Worm (Caenorhabditis elegans): ENCODE data around the gene mct-6.

The mct-6 gene

ce11 chrX:16729259-16729658, 41.0 kb downstream of the mct-6 start, which contains the start of gene hda-4:
Gene hda-4 (plus strand): TSS chrX:16729559.
- TF ChIP-seq pha-4 (tag; optimal IDR thresholded peaks at IDR 0.05), result no peak
- no peak for TF ChIP-seq pros-1 (tag; optimal IDR thresholded peaks at IDR 0.05)
- TF ChIP-seq pha-2 (tag; optimal IDR thresholded peaks at IDR 0.05), result no peak
- TF ChIP-seq dmd-4 (tag; optimal IDR thresholded peaks at IDR 0.05; ENCODE audit: borderline replicate concordance), result no peak
- no peak for TF ChIP-seq elt-4 (tag; optimal IDR thresholded peaks at IDR 0.05)
- no peak for TF ChIP-seq ceh-24 (tag; optimal IDR thresholded peaks at IDR 0.05)
- TF ChIP-seq unc-42 (tag; optimal IDR thresholded peaks at IDR 0.05), result no peak
- TF ChIP-seq ama-1 (optimal IDR thresholded peaks at IDR 0.05), result no peak
- TF ChIP-seq nfya-1 (tag; optimal IDR thresholded peaks at IDR 0.05), result no peak

DNA sequence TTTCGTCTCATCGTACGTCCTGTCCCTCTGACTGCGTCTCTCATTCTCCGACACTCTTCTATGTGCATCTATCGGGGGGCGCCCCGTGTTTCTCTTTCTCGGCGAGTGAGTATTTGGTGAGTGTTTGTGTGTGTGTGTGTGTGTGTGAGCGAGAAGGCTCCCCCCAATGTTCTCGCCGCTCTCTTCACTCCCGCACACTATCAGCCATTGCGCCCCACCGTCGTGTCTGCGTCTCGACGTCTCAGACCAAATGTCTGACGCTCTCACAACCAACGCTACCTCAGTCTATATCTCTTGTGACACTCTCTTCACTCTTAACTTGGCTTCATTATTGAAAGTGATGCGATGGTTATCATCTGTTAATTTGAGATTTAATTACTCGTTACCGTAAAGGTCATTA, 43.4 kb downstream of the mct-6 start:
- TF ChIP-seq sox-2 (GFP tag; IDR thresholded peaks at IDR 0.05), result no peak
- TF ChIP-seq ceh-34 (tag; optimal IDR thresholded peaks at IDR 0.05), result peak; percentile 89
- TF ChIP-seq tbx-7 (tag; optimal IDR thresholded peaks at IDR 0.05), result peak; percentile 1
- peak; percentile 91 for TF ChIP-seq ceh-18 (tag; optimal IDR thresholded peaks at IDR 0.05)
- peak; percentile 55 for TF ChIP-seq eyg-1 (tag; optimal IDR thresholded peaks at IDR 0.05)
- TF ChIP-seq lim-6 (tag; optimal IDR thresholded peaks at IDR 0.05), result peak; percentile 9
- no peak for TF ChIP-seq odd-2 (tag; optimal IDR thresholded peaks at IDR 0.05)
- peak; percentile 62 for TF ChIP-seq unc-42 (tag; optimal IDR thresholded peaks at IDR 0.05)
- TF ChIP-seq tbx-2 (tag; optimal IDR thresholded peaks at IDR 0.05), result peak; percentile 90
- no peak for TF ChIP-seq pat-9 (tag; optimal IDR thresholded peaks at IDR 0.05)
- TF ChIP-seq pros-1 (tag; optimal IDR thresholded peaks at IDR 0.05), result peak; percentile 83
- TF ChIP-seq pqm-1 (tag; optimal IDR thresholded peaks at IDR 0.05), result peak; percentile 1
- TF ChIP-seq nhr-11 (tag; optimal IDR thresholded peaks at IDR 0.05), result no peak
- peak; percentile 60 for TF ChIP-seq dmd-4 (tag; optimal IDR thresholded peaks at IDR 0.05; ENCODE audit: borderline replicate concordance)
- peak; percentile 60 for TF ChIP-seq ets-4 (tag; optimal IDR thresholded peaks at IDR 0.05)
- TF ChIP-seq ama-1 (optimal IDR thresholded peaks at IDR 0.05), result no peak
- TF ChIP-seq madf-2 (tag; optimal IDR thresholded peaks at IDR 0.05), result peak; percentile 51
- peak; percentile 72 for TF ChIP-seq C08G9.2 (tag; optimal IDR thresholded peaks at IDR 0.05)
- peak; percentile 9 for TF ChIP-seq fax-1 (tag; optimal IDR thresholded peaks at IDR 0.05)
- TF ChIP-seq ttx-3 (tag; optimal IDR thresholded peaks at IDR 0.05), result no peak
- TF ChIP-seq ceh-45 (GFP tag; IDR thresholded peaks at IDR 0.05), result no peak
- TF ChIP-seq pag-3 (tag; optimal IDR thresholded peaks at IDR 0.05; ENCODE audit: borderline replicate concordance), result no peak
- TF ChIP-seq pha-4 (tag; optimal IDR thresholded peaks at IDR 0.05), result no peak
- TF ChIP-seq lin-11 (tag; optimal IDR thresholded peaks at IDR 0.05), result peak; percentile 28
- TF ChIP-seq ceh-14 (tag; optimal IDR thresholded peaks at IDR 0.05), result peak; percentile 91
- TF ChIP-seq hlh-6 (tag; optimal IDR thresholded peaks at IDR 0.05), result peak; percentile 34
- no peak for TF ChIP-seq Y22D7AL.16 (tag; optimal IDR thresholded peaks at IDR 0.05)
- peak; percentile 41 for TF ChIP-seq K09A11.1 (tag; optimal IDR thresholded peaks at IDR 0.05; ENCODE audit: insufficient read depth)
- TF ChIP-seq ceh-30 (tag; optimal IDR thresholded peaks at IDR 0.05), result no peak
- TF ChIP-seq unc-86 (tag; optimal IDR thresholded peaks at IDR 0.05), result peak; percentile 34
- no peak for TF ChIP-seq ahr-1 (tag; optimal IDR thresholded peaks at IDR 0.05)
- TF ChIP-seq nhr-232 (tag; optimal IDR thresholded peaks at IDR 0.05), result no peak
- TF ChIP-seq ztf-16 (tag; optimal IDR thresholded peaks at IDR 0.05), result no peak
- TF ChIP-seq pax-1 (tag; optimal IDR thresholded peaks at IDR 0.05), result peak; percentile 1
- TF ChIP-seq fkh-6 (tag; optimal IDR thresholded peaks at IDR 0.05), result no peak
- peak; percentile 23 for TF ChIP-seq hlh-8 (tag; optimal IDR thresholded peaks at IDR 0.05)
- TF ChIP-seq ceh-2 (tag; optimal IDR thresholded peaks at IDR 0.05), result peak; percentile 67
- TF ChIP-seq hlh-13 (GFP tag; optimal IDR thresholded peaks at IDR 0.05), result no peak
- TF ChIP-seq ceh-24 (tag; optimal IDR thresholded peaks at IDR 0.05), result no peak
- peak; percentile 81 for TF ChIP-seq rnt-1 (tag; optimal IDR thresholded peaks at IDR 0.05)
- peak; percentile 37 for TF ChIP-seq ceh-48 (tag; optimal IDR thresholded peaks at IDR 0.05)
- TF ChIP-seq ceh-22 (tag; optimal IDR thresholded peaks at IDR 0.05), result peak; percentile 55
- no peak for TF ChIP-seq ceh-9 (tag; optimal IDR thresholded peaks at IDR 0.05)
- peak; percentile 71 for TF ChIP-seq elt-2 (tag; optimal IDR thresholded peaks at IDR 0.05)
- no peak for TF ChIP-seq C38D4.7 (GFP tag; optimal IDR thresholded peaks at IDR 0.05)
- TF ChIP-seq zip-5 (tag; optimal IDR thresholded peaks at IDR 0.05), result no peak
- peak; percentile 53 for TF ChIP-seq dve-1 (tag; optimal IDR thresholded peaks at IDR 0.05)
- peak; percentile 48 for TF ChIP-seq pha-2 (tag; optimal IDR thresholded peaks at IDR 0.05)
- TF ChIP-seq ceh-19 (GFP tag; optimal IDR thresholded peaks at IDR 0.05), result peak; percentile 67

Data from whole organism, late embryonic.